Worm (Caenorhabditis elegans): ENCODE data around the gene C49G7.13.

Gene C49G7.13

DNA sequence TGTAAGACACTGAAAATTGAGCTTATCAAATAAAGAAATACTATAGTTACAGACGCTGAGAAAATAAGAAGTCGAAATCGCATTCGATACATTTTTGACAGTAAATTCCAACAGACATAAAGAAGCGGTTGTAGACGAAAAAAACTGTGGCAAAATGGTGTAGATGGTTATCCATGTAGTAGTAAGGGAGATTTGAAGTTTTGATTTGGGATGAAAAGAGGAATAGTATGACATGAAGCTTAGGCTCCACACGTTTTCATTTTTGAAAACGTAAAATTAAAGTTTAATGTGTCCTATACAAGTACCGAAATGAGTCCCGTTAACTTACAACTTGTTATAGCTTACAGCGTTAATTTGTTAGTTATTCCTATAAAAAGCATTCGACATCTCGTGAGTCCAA is 41.9 kb upstream of the C49G7.13 start, which contains the start of gene K09D9.9:
TSS of gene K09D9.9 (minus strand) at position 101 of the 400 bp plus-strand sequence.
- TF ChIP-seq ceh-58 (GFP tag; IDR thresholded peaks at IDR 0.05) (no peak), rpc-1 (optimal IDR thresholded peaks at IDR 0.05) (no peak), rpc-1 (tag; optimal IDR thresholded peaks at IDR 0.05) (no peak), mcd-1 (GFP tag; IDR thresholded peaks at IDR 0.05) (no peak), madf-10 (tag; optimal IDR thresholded peaks at IDR 0.05) (no peak), F49E8.2 (tag; optimal IDR thresholded peaks at IDR 0.05; ENCODE audit: insufficient read depth) (no peak), hlh-12 (tag; optimal IDR thresholded peaks at IDR 0.05) (no peak), lin-35 (GFP tag; optimal IDR thresholded peaks at IDR 0.05) (no peak), ztf-28 (GFP tag; IDR thresholded peaks at IDR 0.05) (no peak), rcor-1 (GFP tag; IDR thresholded peaks at IDR 0.05) (no peak), atf-7 (tag; optimal IDR thresholded peaks at IDR 0.05) (no peak), lsy-27 (tag; optimal IDR thresholded peaks at IDR 0.05; ENCODE audit: borderline replicate concordance, insufficient read depth) (no peak), F57A8.1 (GFP tag; optimal IDR thresholded peaks at IDR 0.05) (no peak), attf-3 (GFP tag; conservative IDR thresholded peaks at IDR 0.05) (no peak), nhr-27 (tag; optimal IDR thresholded peaks at IDR 0.05) (no peak), attf-5 (GFP tag; optimal IDR thresholded peaks at IDR 0.05) (no peak), tbx-9 (tag; optimal IDR thresholded peaks at IDR 0.05; ENCODE audit: borderline replicate concordance) (no peak), lin-40 (tag; optimal IDR thresholded peaks at IDR 0.05) (no peak), nhr-90 (tag; optimal IDR thresholded peaks at IDR 0.05) (no peak)

DNA sequence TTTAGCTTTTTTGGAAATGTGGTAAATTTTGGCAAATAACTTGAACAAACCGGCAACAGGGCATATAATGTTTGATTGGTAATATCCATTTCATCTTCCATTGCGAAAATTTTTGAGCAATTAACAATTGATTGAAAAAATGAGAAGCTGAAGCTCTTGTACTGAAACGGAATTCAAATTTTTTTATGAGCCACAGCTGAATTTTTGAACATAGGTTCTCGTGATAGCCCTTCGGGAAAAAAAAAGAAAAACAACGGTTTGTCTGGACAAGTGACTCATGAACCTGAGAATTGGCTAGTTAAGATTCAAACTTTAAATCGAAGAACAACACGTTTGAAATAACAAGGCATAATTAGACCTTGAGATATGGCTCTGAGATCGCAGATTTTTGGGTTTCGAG is 40.1 kb upstream of the C49G7.13 start, which contains the start of gene srx-62:
TSS of gene srx-62 (minus strand) at position 101 of the 400 bp plus-strand sequence.
- TF ChIP-seq lsy-27 (tag; optimal IDR thresholded peaks at IDR 0.05; ENCODE audit: borderline replicate concordance, insufficient read depth) (no peak), aptf-3 (GFP tag; IDR thresholded peaks at IDR 0.05) (no peak), lsl-1 (GFP tag; optimal IDR thresholded peaks at IDR 0.05) (no peak), ztf-22 (GFP tag; optimal IDR thresholded peaks at IDR 0.05) (no peak), madf-6 (GFP tag; IDR thresholded peaks at IDR 0.05) (no peak), ZK185.1 (tag; optimal IDR thresholded peaks at IDR 0.05; ENCODE audit: poor library complexity, severe bottlenecking) (no peak), repo-1 (tag; optimal IDR thresholded peaks at IDR 0.05) (no peak), lag-1 (GFP tag; IDR thresholded peaks at IDR 0.05) (no peak), C06A6.2 (GFP tag; conservative IDR thresholded peaks at IDR 0.05) (no peak)

DNA sequence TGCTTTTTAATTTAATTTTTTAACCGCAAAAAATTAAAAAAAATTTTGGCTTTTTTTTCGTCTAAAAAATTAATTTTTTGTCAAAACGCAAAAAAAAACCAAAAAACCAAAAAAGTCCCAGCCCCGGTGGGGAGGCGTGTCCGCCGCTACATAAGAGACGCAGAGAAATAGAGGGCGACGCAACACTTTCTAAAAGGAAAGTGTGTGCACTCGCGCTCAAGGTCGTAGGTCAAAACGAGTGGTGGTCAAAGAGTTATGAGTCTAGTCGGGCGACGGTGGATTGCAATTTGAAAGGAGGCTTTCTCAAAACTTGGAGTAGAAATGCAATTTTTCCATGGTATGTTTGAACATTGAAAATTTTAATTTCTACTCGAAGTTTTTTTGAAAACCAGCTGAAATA is 31.3 kb upstream of the C49G7.13 start:
- TF ChIP-seq efl-1 (GFP tag; optimal IDR thresholded peaks at IDR 0.05): peak; percentile 88
- no peak for TF ChIP-seq lsy-27 (tag; optimal IDR thresholded peaks at IDR 0.05; ENCODE audit: borderline replicate concordance, insufficient read depth)
- no peak for TF ChIP-seq snpc-1.1 (tag; optimal IDR thresholded peaks at IDR 0.05; ENCODE audit: insufficient read depth)
- TF ChIP-seq lin-40 (tag; optimal IDR thresholded peaks at IDR 0.05): no peak
- no peak for TF ChIP-seq lin-35 (GFP tag; optimal IDR thresholded peaks at IDR 0.05)
- peak; percentile 62 for TF ChIP-seq dpl-1 (GFP tag; optimal IDR thresholded peaks at IDR 0.05)
- no peak for TF ChIP-seq fkh-3 (tag; optimal IDR thresholded peaks at IDR 0.05)
- TF ChIP-seq Y53F4B.3 (GFP tag; IDR thresholded peaks at IDR 0.05): no peak
- TF ChIP-seq ztf-6 (GFP tag; IDR thresholded peaks at IDR 0.05): no peak
- TF ChIP-seq atf-7 (tag; optimal IDR thresholded peaks at IDR 0.05): no peak
- no peak for TF ChIP-seq hlh-12 (tag; optimal IDR thresholded peaks at IDR 0.05)
- TF ChIP-seq hsf-1 (GFP tag; IDR thresholded peaks at IDR 0.05): peak; percentile 58; the same call in 1 of the 2 replicates
- TF ChIP-seq madf-3 (GFP tag; IDR thresholded peaks at IDR 0.05): no peak
- no peak for TF ChIP-seq snpc-4 (GFP tag; optimal IDR thresholded peaks at IDR 0.05)
- TF ChIP-seq snpc-4 (tag; optimal IDR thresholded peaks at IDR 0.05): no peak
- peak; percentile 90 for TF ChIP-seq xnd-1 (tag; optimal IDR thresholded peaks at IDR 0.05)
- TF ChIP-seq madf-8 (GFP tag; conservative IDR thresholded peaks at IDR 0.05): peak; percentile 93
- 0 out of 2 replicates have a peak, but pooled peaks have one; percentile 10 for TF ChIP-seq ceh-100 (GFP tag; IDR thresholded peaks at IDR 0.05)
- TF ChIP-seq madf-6 (GFP tag; IDR thresholded peaks at IDR 0.05): peak; percentile 96
- no peak for TF ChIP-seq F10E7.11 (tag; optimal IDR thresholded peaks at IDR 0.05)
- TF ChIP-seq hmg-1.2 (GFP tag; IDR thresholded peaks at IDR 0.05): peak; percentile 77
- TF ChIP-seq ceh-91 (GFP tag; IDR thresholded peaks at IDR 0.05): 0 out of 2 replicates have a peak, but pooled peaks have one; percentile 17
- TF ChIP-seq F33H1.4 (GFP tag; IDR thresholded peaks at IDR 0.05): peak; percentile 30; the same call in 1 of the 2 replicates
- no peak for TF ChIP-seq nhr-179 (tag; optimal IDR thresholded peaks at IDR 0.05)
- TF ChIP-seq unc-62 (GFP tag; optimal IDR thresholded peaks at IDR 0.05): no peak

Measured in whole organism, young adult.